Worm (Caenorhabditis elegans): ENCODE measurements around the gene rabr-2.

rabr-2 gene

DNA sequence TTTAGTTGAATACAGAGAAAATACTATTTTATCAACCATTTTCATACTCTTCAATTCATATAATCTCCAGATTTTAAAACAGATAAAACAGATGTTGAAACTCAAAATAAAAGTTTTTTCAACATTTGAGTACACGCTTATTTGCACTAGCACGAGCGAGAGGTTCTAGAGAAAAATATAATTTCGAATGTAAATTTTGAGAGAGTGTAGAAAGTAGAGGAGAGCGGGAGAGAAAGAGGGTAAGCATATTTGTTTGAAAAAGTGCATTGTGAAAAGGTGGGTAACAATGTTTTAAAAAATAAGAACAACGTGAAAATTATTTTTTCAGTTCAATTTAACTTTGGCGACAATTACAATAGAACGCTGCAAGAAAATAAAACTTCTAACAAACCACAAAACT lies 15.3 kb downstream of the rabr-2 start:
- no peak for TF ChIP-seq ama-1 (optimal IDR thresholded peaks at IDR 0.05)
- TF ChIP-seq hnd-1 (tag; optimal IDR thresholded peaks at IDR 0.05), result no peak
- no peak for TF ChIP-seq ceh-13 (GFP tag; optimal IDR thresholded peaks at IDR 0.05)
- no peak for TF ChIP-seq tbx-11 (GFP tag; IDR thresholded peaks at IDR 0.05)
- no peak for TF ChIP-seq flt-1 (GFP tag; IDR thresholded peaks at IDR 0.05)
- TF ChIP-seq hmbx-1 (tag; optimal IDR thresholded peaks at IDR 0.05), result no peak
- no peak for TF ChIP-seq pes-1 (GFP tag; IDR thresholded peaks at IDR 0.05)
- no peak for TF ChIP-seq scrt-1 (GFP tag; IDR thresholded peaks at IDR 0.05)
- TF ChIP-seq aly-1 (tag; optimal IDR thresholded peaks at IDR 0.05), result no peak
- no peak for TF ChIP-seq tbx-37 (GFP tag; conservative IDR thresholded peaks at IDR 0.05)
- no peak for TF ChIP-seq ceh-36 (tag; optimal IDR thresholded peaks at IDR 0.05)
- no peak for TF ChIP-seq ets-7 (tag; optimal IDR thresholded peaks at IDR 0.05)
- no peak for TF ChIP-seq hmg-4 (GFP tag; optimal IDR thresholded peaks at IDR 0.05)
- no peak for TF ChIP-seq sea-1 (GFP tag; conservative IDR thresholded peaks at IDR 0.05)

- TF ChIP-seq F13C5.2 (tag; optimal IDR thresholded peaks at IDR 0.05) (no peak), pes-1 (GFP tag; IDR thresholded peaks at IDR 0.05) (no peak), hmbx-1 (tag; optimal IDR thresholded peaks at IDR 0.05) (no peak), B0310.2 (tag; optimal IDR thresholded peaks at IDR 0.05) (no peak), sea-1 (GFP tag; conservative IDR thresholded peaks at IDR 0.05) (no peak), aly-1 (tag; optimal IDR thresholded peaks at IDR 0.05) (no peak), tbx-11 (GFP tag; IDR thresholded peaks at IDR 0.05) (no peak), hnd-1 (tag; optimal IDR thresholded peaks at IDR 0.05) (no peak), ets-7 (tag; optimal IDR thresholded peaks at IDR 0.05) (no peak), tra-4 (tag; optimal IDR thresholded peaks at IDR 0.05) (no peak), flt-1 (GFP tag; IDR thresholded peaks at IDR 0.05) (no peak), ceh-13 (GFP tag; optimal IDR thresholded peaks at IDR 0.05) (no peak), tbx-37 (GFP tag; conservative IDR thresholded peaks at IDR 0.05) (no peak), ama-1 (optimal IDR thresholded peaks at IDR 0.05) (no peak), scrt-1 (GFP tag; IDR thresholded peaks at IDR 0.05) (no peak), hmg-4 (GFP tag; optimal IDR thresholded peaks at IDR 0.05) (no peak), ceh-36 (tag; optimal IDR thresholded peaks at IDR 0.05) (no peak)
Observed at ce11 chrIV:17467325-17467724, 15.8 kb downstream of the rabr-2 start, which contains the start of gene elo-2. TSS of gene elo-2 (minus strand) at chrIV:17467408.

DNA sequence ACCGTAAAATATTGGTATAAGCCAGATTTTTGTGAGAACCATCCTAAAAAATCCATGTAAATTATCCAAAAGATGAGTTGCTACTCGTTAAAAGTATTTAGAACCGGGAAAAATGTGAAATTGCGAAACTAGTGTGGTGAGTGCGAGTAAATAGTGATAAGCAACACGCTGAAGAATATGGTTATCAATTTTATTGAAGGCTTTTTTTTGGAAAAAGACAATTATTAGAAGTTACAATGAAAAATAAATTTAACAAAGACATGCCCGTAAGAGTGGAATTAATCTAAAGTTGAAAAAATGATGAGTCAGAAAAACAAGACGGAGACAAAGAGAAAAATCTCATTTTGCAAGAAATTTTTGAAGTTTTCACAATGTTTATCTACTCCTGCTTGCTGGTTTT lies 17.2 kb downstream of the rabr-2 start, which contains the start of gene F11E6.6:
Gene F11E6.6 (minus strand): TSS at position 101 of the 400 bp plus-strand sequence.
- TF ChIP-seq tra-4 (tag; optimal IDR thresholded peaks at IDR 0.05) (no peak), pes-1 (GFP tag; IDR thresholded peaks at IDR 0.05) (no peak), tbx-37 (GFP tag; conservative IDR thresholded peaks at IDR 0.05) (no peak), flt-1 (GFP tag; IDR thresholded peaks at IDR 0.05) (no peak), hmbx-1 (tag; optimal IDR thresholded peaks at IDR 0.05) (no peak), ceh-36 (tag; optimal IDR thresholded peaks at IDR 0.05) (no peak), hmg-4 (GFP tag; optimal IDR thresholded peaks at IDR 0.05) (no peak), F13C5.2 (tag; optimal IDR thresholded peaks at IDR 0.05) (no peak)

DNA sequence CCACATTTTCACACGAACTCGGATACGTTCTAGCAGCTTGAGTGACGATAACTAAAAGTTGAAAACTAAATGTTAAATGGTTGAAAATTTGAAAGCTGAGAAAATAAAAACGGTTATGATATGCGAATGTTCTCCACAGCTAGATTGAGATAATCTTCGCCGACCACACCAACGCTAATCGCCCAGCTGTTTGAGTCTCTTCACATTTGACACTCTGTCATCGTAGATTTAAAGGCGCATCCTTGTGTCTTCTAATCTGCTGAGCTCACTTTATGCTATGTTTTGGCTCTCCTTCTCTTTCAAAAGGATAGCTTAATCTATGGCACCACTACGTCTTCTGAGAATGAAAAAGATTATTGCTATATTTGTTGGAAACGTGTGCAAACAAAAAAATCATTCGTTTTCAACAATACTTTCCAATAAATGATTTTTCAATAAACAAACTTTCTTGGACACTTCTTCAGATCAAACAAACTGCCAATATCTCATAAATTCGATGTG lies 20.0 kb downstream of the rabr-2 start, which contains the start of gene F11E6.10:
Gene F11E6.10 (minus strand): TSS at position 51 of the 501 bp plus-strand sequence.
- TF ChIP-seq aly-1 (tag; optimal IDR thresholded peaks at IDR 0.05) (no peak), hnd-1 (tag; optimal IDR thresholded peaks at IDR 0.05) (no peak), ets-7 (tag; optimal IDR thresholded peaks at IDR 0.05) (no peak), F13C5.2 (tag; optimal IDR thresholded peaks at IDR 0.05) (no peak)

ce11 chrIV:17461222-17461707 lies 21.9 kb downstream of the rabr-2 start, which contains the start of gene rif-1.1:
TSS of gene rif-1.1 (minus strand) at chrIV:17461272.
- no peak for TF ChIP-seq pes-1 (GFP tag; IDR thresholded peaks at IDR 0.05)
- TF ChIP-seq hnd-1 (tag; optimal IDR thresholded peaks at IDR 0.05), result no peak
- TF ChIP-seq tbx-11 (GFP tag; IDR thresholded peaks at IDR 0.05), result no peak
- no peak for TF ChIP-seq ama-1 (optimal IDR thresholded peaks at IDR 0.05)
- TF ChIP-seq hmg-4 (GFP tag; optimal IDR thresholded peaks at IDR 0.05), result no peak
- TF ChIP-seq tbx-37 (GFP tag; conservative IDR thresholded peaks at IDR 0.05), result no peak
- no peak for TF ChIP-seq hmbx-1 (tag; optimal IDR thresholded peaks at IDR 0.05)

DNA sequence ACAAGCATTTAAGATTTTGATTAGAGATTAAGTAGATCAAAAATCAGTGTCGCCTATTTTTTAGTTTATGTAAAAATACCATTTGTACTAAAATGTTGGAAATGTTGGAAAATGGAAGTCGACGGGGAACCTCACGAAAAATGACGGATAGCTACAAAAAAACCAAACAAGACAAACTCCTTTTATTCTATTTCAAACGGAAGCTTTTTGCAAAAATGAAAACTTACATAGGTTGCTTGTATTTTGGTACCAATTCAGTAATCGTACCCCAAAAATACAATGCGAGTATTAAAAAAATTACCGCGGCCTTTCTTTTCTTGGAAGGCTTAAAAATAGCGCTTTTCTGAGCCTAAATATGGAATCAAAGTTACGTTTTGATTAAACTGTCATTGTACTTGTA lies 29.1 kb downstream of the rabr-2 start:
- TF ChIP-seq ets-7 (tag; optimal IDR thresholded peaks at IDR 0.05) (no peak), pes-1 (GFP tag; IDR thresholded peaks at IDR 0.05) (no peak)

DNA sequence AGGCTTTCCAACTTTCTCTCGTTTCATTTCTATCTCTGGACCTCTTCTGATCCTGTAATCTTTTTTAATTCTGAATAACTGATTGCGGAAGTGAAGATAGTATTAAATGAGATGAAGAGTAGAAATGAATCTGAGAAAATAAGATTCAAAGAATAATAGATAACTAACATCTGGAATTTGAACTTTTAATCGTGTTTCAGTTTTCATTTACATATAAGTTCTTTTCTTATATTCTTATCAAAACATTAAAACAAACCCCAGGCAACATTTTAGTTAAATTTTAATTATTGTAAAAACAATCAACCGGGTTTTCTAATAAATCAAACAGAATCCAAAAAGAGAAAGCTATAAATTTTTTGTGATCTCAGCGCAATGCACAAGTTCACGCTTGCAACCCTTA lies 29.9 kb downstream of the rabr-2 start:
- no peak for TF ChIP-seq aly-1 (tag; optimal IDR thresholded peaks at IDR 0.05)
- TF ChIP-seq flt-1 (GFP tag; IDR thresholded peaks at IDR 0.05), result no peak
- TF ChIP-seq tra-4 (tag; optimal IDR thresholded peaks at IDR 0.05), result no peak
- no peak for TF ChIP-seq ama-1 (optimal IDR thresholded peaks at IDR 0.05)
- TF ChIP-seq hmg-4 (GFP tag; optimal IDR thresholded peaks at IDR 0.05), result no peak
- TF ChIP-seq hnd-1 (tag; optimal IDR thresholded peaks at IDR 0.05), result no peak
- no peak for TF ChIP-seq F13C5.2 (tag; optimal IDR thresholded peaks at IDR 0.05)
- TF ChIP-seq sea-1 (GFP tag; conservative IDR thresholded peaks at IDR 0.05), result no peak
- TF ChIP-seq pes-1 (GFP tag; IDR thresholded peaks at IDR 0.05), result no peak
- no peak for TF ChIP-seq scrt-1 (GFP tag; IDR thresholded peaks at IDR 0.05)
- no peak for TF ChIP-seq B0310.2 (tag; optimal IDR thresholded peaks at IDR 0.05)
- TF ChIP-seq ceh-13 (GFP tag; optimal IDR thresholded peaks at IDR 0.05), result no peak
- TF ChIP-seq tbx-37 (GFP tag; conservative IDR thresholded peaks at IDR 0.05), result no peak

DNA sequence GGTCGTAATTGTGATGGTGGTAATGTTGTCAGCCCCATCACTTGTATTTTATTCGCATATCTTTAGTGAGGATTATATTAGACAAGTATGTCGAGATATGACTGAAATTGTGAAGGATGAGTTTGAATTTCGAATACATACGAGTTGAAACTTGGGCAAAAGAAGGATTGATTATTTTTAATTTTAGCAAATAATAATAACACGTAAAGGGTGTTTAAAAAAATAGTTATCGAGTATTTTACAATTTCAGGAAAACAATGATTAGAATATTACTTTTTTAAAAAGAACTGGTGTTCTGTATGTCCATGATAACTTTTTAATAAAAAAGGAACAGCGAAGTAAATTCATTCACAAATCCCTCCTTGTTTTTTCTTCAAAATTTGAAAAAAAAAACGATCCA lies 32.7 kb downstream of the rabr-2 start, which contains the start of gene F11E6.8:
Gene F11E6.8 (minus strand): TSS at position 101 of the 400 bp plus-strand sequence.
- TF ChIP-seq hmbx-1 (tag; optimal IDR thresholded peaks at IDR 0.05), result no peak

Data from whole organism, early embryonic.